Worm (Caenorhabditis elegans) whole organism, young adult: ENCODE results near the gene eif-1.

Source experiments
- B0035.1 ChIP-seq: sonication (generic microtip); optimal IDR thresholded peaks from 2 replicates; lab custom pipeline; 2016; ENCODE audit warnings: missing genetic modification characterization, mild to moderate bottlenecking, missing compliant biosample characterization, missing genotype, missing genetic modification reagents
- B0261.1 ChIP-seq: sonication (generic microtip); optimal IDR thresholded peaks from 2 replicates; lab custom pipeline; 2016; ENCODE audit warnings: mild to moderate bottlenecking, missing genetic modification characterization, moderate library complexity, missing compliant biosample characterization
- F10E7.11 ChIP-seq: sonication (generic microtip); optimal IDR thresholded peaks from 2 replicates; lab custom pipeline; 2017; ENCODE audit warnings: mild to moderate bottlenecking, missing genetic modification characterization, moderate library complexity, missing compliant biosample characterization
- F22D6.2 ChIP-seq: sonication (generic microtip); optimal IDR thresholded peaks from 2 replicates; lab custom pipeline; 2016; ENCODE audit warnings: mild to moderate bottlenecking, missing genetic modification characterization, missing compliant biosample characterization
- F33H1.4 ChIP-seq: fragments of 200-800 bp; sonication (Bioruptor generic); IDR thresholded peaks from 2 replicates; pipeline ENCODE4 v1.3.6; 2022; ENCODE audit warnings: missing genetic modification reagents, missing genetic modification characterization, missing compliant biosample characterization
- F49E8.2 ChIP-seq: sonication (generic microtip); optimal IDR thresholded peaks from 3 replicates; lab custom pipeline; 2017; ENCODE audit warnings: missing genetic modification characterization, mild to moderate bottlenecking, missing compliant biosample characterization, antibody characterized with exemption, moderate library complexity; ENCODE audit not compliant: insufficient read depth
- K11D2.4 ChIP-seq: fragments of 200-800 bp; sonication (Bioruptor generic); IDR thresholded peaks from 2 replicates; pipeline ENCODE4 v1.3.6; 2022; ENCODE audit warnings: missing genetic modification reagents, missing genetic modification characterization, missing compliant biosample characterization
- K12H6.12 ChIP-seq: fragments of 200-800 bp; sonication (Bioruptor generic); optimal IDR thresholded peaks from 2 replicates; lab custom pipeline; 2018; ENCODE audit warnings: mild to moderate bottlenecking, missing genetic modification characterization, missing compliant biosample characterization
- T26A5.8 ChIP-seq: sonication (generic microtip); optimal IDR thresholded peaks from 2 replicates; lab custom pipeline; 2016; ENCODE audit warnings: missing genetic modification characterization, missing compliant biosample characterization
- Y53F4B.3 ChIP-seq: fragments of 200-800 bp; sonication (Bioruptor generic); IDR thresholded peaks from 2 replicates; pipeline ENCODE4 v1.3.6; 2022; ENCODE audit warnings: missing genetic modification reagents, missing genetic modification characterization, missing compliant biosample characterization
- Y67H2A.10 ChIP-seq: fragments of 200-800 bp; sonication (Bioruptor generic); conservative IDR thresholded peaks from 2 replicates; pipeline ENCODE4 v1.3.6; 2022; ENCODE audit warnings: missing genetic modification reagents, missing genetic modification characterization, missing compliant biosample characterization
- ama-1 ChIP-seq, 3 experiments: fragments of 150-350 bp in 1 of 3; sonication (generic microtip) in 2 of 3; optimal IDR thresholded peaks; 2 replicates each; lab custom pipeline; 2014 to 2018; ENCODE audit warnings: missing biosample characterization in 2 of 3, missing genetic modification characterization in 2 of 3, missing genetic modification reagents in 2 of 3
- aptf-3 ChIP-seq: fragments of 200-800 bp; sonication (Bioruptor generic); IDR thresholded peaks from 2 replicates; pipeline ENCODE4 v1.3.6; 2022; ENCODE audit warnings: missing genetic modification characterization, missing compliant biosample characterization
- ceh-27 ChIP-seq: fragments of 200-800 bp; sonication (Bioruptor generic); optimal IDR thresholded peaks from 2 replicates; lab custom pipeline; 2018; ENCODE audit warnings: mild to moderate bottlenecking, missing genetic modification characterization, moderate library complexity, missing compliant biosample characterization
- ceh-40 ChIP-seq: fragments of 200-800 bp; sonication (Bioruptor generic); IDR thresholded peaks from 2 replicates; pipeline ENCODE4 v1.3.6; 2022; ENCODE audit warnings: missing genetic modification characterization, missing compliant biosample characterization
- ceh-91 ChIP-seq: fragments of 200-800 bp; sonication (Bioruptor generic); IDR thresholded peaks from 2 replicates; pipeline ENCODE4 v1.3.6; 2022; ENCODE audit warnings: missing genetic modification reagents, missing genetic modification characterization, missing compliant biosample characterization
- efl-1 ChIP-seq: fragments of 150-350 bp; optimal IDR thresholded peaks from 2 replicates; lab custom pipeline; 2014; ENCODE audit warnings: missing biosample characterization, missing genetic modification reagents, missing genetic modification characterization
- egrh-3 ChIP-seq: fragments of 200-800 bp; sonication (Bioruptor generic); IDR thresholded peaks from 2 replicates; pipeline ENCODE4 v1.3.6; 2022; ENCODE audit warnings: missing genetic modification reagents, missing genetic modification characterization, missing compliant biosample characterization
- ekl-4 ChIP-seq: fragments of 200-800 bp; sonication (Bioruptor generic); IDR thresholded peaks from 2 replicates; pipeline ENCODE4 v1.3.6; 2022; ENCODE audit warnings: missing genetic modification reagents, missing genetic modification characterization, missing compliant biosample characterization
- hmg-1.2 ChIP-seq: fragments of 200-800 bp; sonication (Bioruptor generic); IDR thresholded peaks from 2 replicates; pipeline ENCODE4 v1.3.6; 2022; ENCODE audit warnings: missing genetic modification reagents, missing genetic modification characterization, missing compliant biosample characterization
- hmg-20 ChIP-seq: fragments of 200-800 bp; sonication (Bioruptor generic); IDR thresholded peaks from 2 replicates; pipeline ENCODE4 v1.3.6; 2022; ENCODE audit warnings: missing genetic modification reagents, missing genetic modification characterization, missing compliant biosample characterization
- let-607 ChIP-seq, 2 experiments: fragments of 200-800 bp in 1 of 2; sonication (Bioruptor generic) in 1 of 2; sonication (generic microtip) in 1 of 2; optimal IDR thresholded peaks; 2 replicates each; lab custom pipeline; 2016 to 2018; ENCODE audit warnings: mild to moderate bottlenecking in 2 of 2, missing compliant biosample characterization in 2 of 2, missing genetic modification characterization in 2 of 2, moderate library complexity in 2 of 2, missing genotype in 1 of 2
- lin-40 ChIP-seq: sonication (generic microtip); optimal IDR thresholded peaks from 2 replicates; lab custom pipeline; 2016; ENCODE audit warnings: missing genetic modification characterization, mild to moderate bottlenecking, missing compliant biosample characterization, missing genotype, missing genetic modification reagents
- lin-54 ChIP-seq: fragments of 200-800 bp; sonication (Bioruptor generic); optimal IDR thresholded peaks from 2 replicates; lab custom pipeline; 2018; ENCODE audit warnings: mild to moderate bottlenecking, missing genetic modification characterization, missing compliant biosample characterization
- lsl-1 ChIP-seq: fragments of 200-800 bp; sonication (Bioruptor generic); optimal IDR thresholded peaks from 2 replicates; lab custom pipeline; 2018; ENCODE audit warnings: mild to moderate bottlenecking, missing genetic modification characterization, moderate library complexity, missing compliant biosample characterization
- madf-10 ChIP-seq: sonication (generic microtip); optimal IDR thresholded peaks from 2 replicates; lab custom pipeline; 2016; ENCODE audit warnings: mild to moderate bottlenecking, missing genetic modification characterization, missing compliant biosample characterization
- madf-3 ChIP-seq: fragments of 200-800 bp; sonication (Bioruptor generic); IDR thresholded peaks from 2 replicates; pipeline ENCODE4 v1.3.6; 2022; ENCODE audit warnings: missing genetic modification reagents, missing genetic modification characterization, missing compliant biosample characterization
- madf-6 ChIP-seq: fragments of 200-800 bp; sonication (Bioruptor generic); IDR thresholded peaks from 2 replicates; pipeline ENCODE4 v1.3.6; 2022; ENCODE audit warnings: missing genetic modification reagents, missing genetic modification characterization, missing compliant biosample characterization
- mcd-1 ChIP-seq: fragments of 200-800 bp; sonication (Bioruptor generic); IDR thresholded peaks from 2 replicates; pipeline ENCODE4 v1.3.6; 2022; ENCODE audit warnings: missing genetic modification reagents, missing genetic modification characterization, missing compliant biosample characterization
- mel-28 ChIP-seq: sonication (generic microtip); optimal IDR thresholded peaks from 2 replicates; lab custom pipeline; 2016; ENCODE audit warnings: borderline replicate concordance, mild to moderate bottlenecking, missing genetic modification characterization, missing compliant biosample characterization
- mxl-1 ChIP-seq: sonication (generic microtip); optimal IDR thresholded peaks from 2 replicates; lab custom pipeline; 2016; ENCODE audit warnings: missing genetic modification characterization, missing compliant biosample characterization
- nfyb-1 ChIP-seq: fragments of 200-800 bp; sonication (Bioruptor generic); IDR thresholded peaks from 2 replicates; pipeline ENCODE4 v1.3.6; 2022; ENCODE audit warnings: missing genetic modification reagents, missing genetic modification characterization, missing compliant biosample characterization
- nhr-120 ChIP-seq: fragments of 200-800 bp; sonication (Bioruptor generic); IDR thresholded peaks from 2 replicates; pipeline ENCODE4 v1.3.6; 2022; ENCODE audit warnings: missing genetic modification characterization, missing compliant biosample characterization
- nhr-179 ChIP-seq: sonication (generic microtip); optimal IDR thresholded peaks from 2 replicates; lab custom pipeline; 2016; ENCODE audit warnings: mild to moderate bottlenecking, missing genetic modification characterization, missing compliant biosample characterization
- pha-4 ChIP-seq: fragments of 150-350 bp; sonication (generic microtip); optimal IDR thresholded peaks from 2 replicates; lab custom pipeline; 2014; ENCODE audit warnings: missing biosample characterization, missing genetic modification reagents, missing genetic modification characterization
- rcor-1 ChIP-seq: fragments of 200-800 bp; sonication (Bioruptor generic); IDR thresholded peaks from 2 replicates; pipeline ENCODE4 v1.3.6; 2022; ENCODE audit warnings: missing genetic modification reagents, missing genetic modification characterization, missing compliant biosample characterization
- rpc-1 ChIP-seq, 2 experiments: fragments of 150-350 bp in 1 of 2; sonication (generic microtip) in 1 of 2; optimal IDR thresholded peaks; 2 replicates each; lab custom pipeline; 2014 to 2018; ENCODE audit warnings: missing biosample characterization in 1 of 2, missing genetic modification characterization in 1 of 2, missing genetic modification reagents in 1 of 2, missing genotype in 1 of 2
- sdz-38 ChIP-seq: sonication (generic microtip); optimal IDR thresholded peaks from 2 replicates; lab custom pipeline; 2016; ENCODE audit warnings: missing genotype, missing genetic modification characterization, missing compliant biosample characterization
- sea-2 ChIP-seq: fragments of 200-800 bp; sonication (Bioruptor generic); IDR thresholded peaks from 2 replicates; pipeline ENCODE4 v1.3.6; 2022; ENCODE audit warnings: missing genetic modification characterization, missing compliant biosample characterization
- somi-1 ChIP-seq: fragments of 200-800 bp; sonication (Bioruptor generic); optimal IDR thresholded peaks from 2 replicates; lab custom pipeline; 2018; ENCODE audit warnings: mild to moderate bottlenecking, missing genetic modification characterization, missing compliant biosample characterization
- tbp1 ChIP-seq: fragments of 200-800 bp; sonication (Bioruptor generic); optimal IDR thresholded peaks from 2 replicates; lab custom pipeline; 2018; ENCODE audit warnings: mild to moderate bottlenecking, missing genetic modification characterization, missing compliant biosample characterization
- tbx-9 ChIP-seq: sonication (generic microtip); optimal IDR thresholded peaks from 2 replicates; lab custom pipeline; 2016; ENCODE audit warnings: borderline replicate concordance, missing genetic modification characterization, inconsistent platforms, missing compliant biosample characterization
- unc-62 ChIP-seq: fragments of 150-350 bp; optimal IDR thresholded peaks from 2 replicates; lab custom pipeline; 2014; ENCODE audit warnings: missing biosample characterization, missing genetic modification reagents, missing genetic modification characterization
- zfh-2 ChIP-seq: fragments of 200-800 bp; sonication (Bioruptor generic); conservative IDR thresholded peaks from 2 replicates; pipeline ENCODE4 v1.3.6; 2022; ENCODE audit warnings: missing genetic modification reagents, missing genetic modification characterization, missing compliant biosample characterization
- ztf-18 ChIP-seq: sonication (generic microtip); optimal IDR thresholded peaks from 2 replicates; lab custom pipeline; 2016; ENCODE audit warnings: missing genotype, mild to moderate bottlenecking, missing genetic modification characterization, missing compliant biosample characterization
- ztf-26 ChIP-seq: sonication (generic microtip); optimal IDR thresholded peaks from 2 replicates; lab custom pipeline; 2017; ENCODE audit warnings: missing genetic modification characterization, missing compliant biosample characterization
- ztf-3 ChIP-seq: fragments of 200-800 bp; sonication (Bioruptor generic); optimal IDR thresholded peaks from 2 replicates; lab custom pipeline; 2018; ENCODE audit warnings: mild to moderate bottlenecking, missing genetic modification characterization, missing compliant biosample characterization
- ztf-6 ChIP-seq: fragments of 200-800 bp; sonication (Bioruptor generic); IDR thresholded peaks from 2 replicates; pipeline ENCODE4 v1.3.6; 2022; ENCODE audit warnings: missing genetic modification reagents, missing genetic modification characterization, missing compliant biosample characterization

The eif-1 gene

ce11 chrII:4942397-4942796 is 51.0 kb downstream of the eif-1 start (continued):
- TF ChIP-seq F22D6.2 (tag; lab: Kevin White, UChicago) (peak; percentile 46), lin-40 (tag; lab: Kevin White, UChicago) (peak; percentile 32), ceh-91 (GFP tag; lab: Robert Waterston, UW) (0 out of 2 replicates have a peak, but pooled peaks have one; percentile 43), ceh-40 (GFP tag; lab: Robert Waterston, UW) (no peak), egrh-3 (GFP tag; lab: Robert Waterston, UW) (no peak), pha-4 (tag; lab: Kevin White, UChicago) (no peak), nhr-179 (no peak), madf-6 (GFP tag; lab: Robert Waterston, UW) (peak; percentile 64), B0035.1 (tag; lab: Kevin White, UChicago) (no peak), T26A5.8 (tag; lab: Kevin White, UChicago) (no peak), tbx-9 (tag; lab: Kevin White, UChicago) (no peak), nhr-120 (GFP tag; lab: Robert Waterston, UW) (0 out of 2 replicates have a peak, but pooled peaks have one; percentile 71), ceh-27 (GFP tag; lab: Kevin White, UChicago) (peak; percentile 49), madf-3 (GFP tag; lab: Robert Waterston, UW) (0 out of 2 replicates have a peak, but pooled peaks have one; percentile 70), let-607 (tag; optimal IDR thresholded peaks at IDR 0.05; lab: Kevin White, UChicago) (peak in 1 of 2 experiments; percentile 40), rcor-1 (GFP tag; lab: Robert Waterston, UW) (peak; percentile 56; the same call in 1 of the 2 replicates), zfh-2 (GFP tag; lab: Robert Waterston, UW) (peak; percentile 83), tbp1 (GFP tag; lab: Kevin White, UChicago) (peak; percentile 91), ztf-6 (GFP tag; lab: Robert Waterston, UW) (no peak), B0261.1 (tag; lab: Kevin White, UChicago) (peak; percentile 79), K12H6.12 (tag; lab: Kevin White, UChicago) (peak; percentile 18), Y53F4B.3 (peak; percentile 38; the same call in 1 of the 2 replicates), ztf-18 (peak; percentile 23), rpc-1 (optimal IDR thresholded peaks at IDR 0.05; lab: Kevin White, UChicago) (peak; percentile 73), rpc-1 (tag; optimal IDR thresholded peaks at IDR 0.05; lab: Kevin White, UChicago) (peak; percentile 77), F49E8.2 (peak; percentile 46), sea-2 (GFP tag; lab: Robert Waterston, UW) (no peak), hmg-20 (GFP tag; lab: Robert Waterston, UW) (peak; percentile 15; the same call in 1 of the 2 replicates), hmg-1.2 (GFP tag; lab: Robert Waterston, UW) (peak; percentile 59), madf-10 (tag; lab: Kevin White, UChicago) (no peak), ztf-26 (tag; lab: Kevin White, UChicago) (peak; percentile 85), F10E7.11 (tag; lab: Kevin White, UChicago) (peak; percentile 52), efl-1 (GFP tag; lab: Kevin White, UChicago) (no peak), nfyb-1 (peak; percentile 77), mxl-1 (tag; lab: Kevin White, UChicago) (no peak), Y67H2A.10 (GFP tag; lab: Robert Waterston, UW) (no peak), lsl-1 (peak; percentile 48), lin-54 (GFP tag; lab: Kevin White, UChicago) (peak; percentile 66), somi-1 (GFP tag; lab: Kevin White, UChicago) (peak; percentile 7), F33H1.4 (0 out of 2 replicates have a peak, but pooled peaks have one; percentile 19), aptf-3 (GFP tag; lab: Robert Waterston, UW) (peak; percentile 85; the same call in 1 of the 2 replicates), ama-1 (optimal IDR thresholded peaks at IDR 0.05; lab: Kevin White, UChicago) (peak; percentile 83), ama-1 (GFP tag; optimal IDR thresholded peaks at IDR 0.05; lab: Kevin White, UChicago) (peak; percentile 31 to 54), unc-62 (GFP tag; lab: Kevin White, UChicago) (no peak), K11D2.4 (GFP tag; lab: Robert Waterston, UW) (no peak), mcd-1 (GFP tag; lab: Robert Waterston, UW) (peak; percentile 65), ztf-3 (GFP tag; lab: Kevin White, UChicago) (no peak), ekl-4 (GFP tag; lab: Robert Waterston, UW) (peak; percentile 59; the same call in 1 of the 2 replicates), mel-28 (no peak), sdz-38 (tag; lab: Kevin White, UChicago) (no peak)
